Worm (Caenorhabditis elegans) whole organism, midembryonic: Measurements from ENCODE around the gene Y7A5A.6.

Source experiments
- T22C8.4 ChIP-seq: fragments of 200-800 bp; sonication (Bioruptor generic); IDR thresholded peaks from 2 replicates; pipeline ENCODE4 v1.3.6; 2022; ENCODE audit warnings: missing genetic modification characterization, missing compliant biosample characterization
- klf-2 ChIP-seq: fragments of 200-800 bp; sonication (Bioruptor generic); conservative IDR thresholded peaks from 2 replicates; pipeline ENCODE4 v1.3.6; 2022; ENCODE audit warnings: missing genetic modification reagents, missing genetic modification characterization, missing compliant biosample characterization
- med-1 ChIP-seq: sonication (generic microtip); optimal IDR thresholded peaks from 2 replicates; lab custom pipeline; 2017; ENCODE audit warnings: missing genetic modification characterization, mild to moderate bottlenecking, missing compliant biosample characterization, antibody characterized with exemption, missing genetic modification reagents; ENCODE audit not compliant: insufficient read depth
- ztf-29 ChIP-seq: fragments of 200-800 bp; sonication (Bioruptor generic); IDR thresholded peaks from 2 replicates; pipeline ENCODE4 v1.3.6; 2022; ENCODE audit warnings: missing genetic modification reagents, missing genetic modification characterization, missing compliant biosample characterization

ce11 chrX:15799595-15799994 lies at the start of gene Y7A5A.6:
- TF ChIP-seq klf-2, result no peak
- TF ChIP-seq med-1 (GFP tag; lab: Kevin White, UChicago), result no peak
- no peak for TF ChIP-seq T22C8.4 (GFP tag; lab: Robert Waterston, UW)
- TF ChIP-seq ztf-29 (GFP tag; lab: Robert Waterston, UW), result no peak
